Worm (Caenorhabditis elegans) whole organism, L4/young adult: ENCODE results near the gene glb-6.

Source experiments
- W03F9.2 ChIP-seq: fragments of 150-350 bp; optimal IDR thresholded peaks from 2 replicates; lab custom pipeline; 2014; ENCODE audit warnings: missing biosample characterization, missing genetic modification characterization
- him-1 ChIP-seq: sonication (generic microtip); optimal IDR thresholded peaks from 2 replicates; lab custom pipeline; 2016; ENCODE audit warnings: missing genotype, missing genetic modification reagents, missing genetic modification characterization, missing compliant biosample characterization

DNA sequence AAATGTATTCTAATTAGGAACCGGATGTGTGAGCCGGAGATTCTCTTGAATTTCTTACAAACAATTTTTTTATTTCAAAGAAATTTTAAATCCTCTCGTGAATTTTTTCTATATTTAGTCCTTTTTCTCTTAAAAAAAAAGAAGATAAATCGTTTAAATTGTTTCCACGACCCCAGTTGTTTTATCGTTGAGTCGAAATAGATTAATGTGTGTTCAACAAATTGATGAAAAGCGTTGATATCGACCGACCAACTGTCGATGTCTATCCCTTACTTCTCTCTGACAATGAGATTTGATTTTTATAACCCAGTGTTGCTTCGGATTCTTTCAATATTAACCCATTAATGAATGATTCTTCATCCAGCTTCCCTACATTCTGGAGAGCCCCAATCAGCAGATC is 35.9 kb upstream of the glb-6 start, which contains the start of gene CD4.1:
- TF ChIP-seq him-1 (no peak), W03F9.2 (tag; lab: Kevin White, UChicago) (no peak)
